Fruit fly (Drosophila melanogaster) whole organism, embryonic: ENCODE measurements around the gene IA-2.

Experiments
- Ada2b ChIP-seq: fragments of 200-800 bp; sonication (Bioruptor generic); IDR thresholded peaks from 2 replicates; pipeline ENCODE4 v1.3.6; 2022; ENCODE audit warnings: missing biosample characterization, missing genetic modification characterization
- B-H2 ChIP-seq: fragments of 200-800 bp; sonication (Bioruptor generic); optimal IDR thresholded peaks from 2 replicates; lab custom pipeline; 2018; ENCODE audit warnings: missing biosample characterization, mild to moderate bottlenecking, missing genetic modification characterization
- Bdp1 ChIP-seq: fragments of 200-800 bp; sonication (Bioruptor generic); optimal IDR thresholded peaks from 3 replicates; lab custom pipeline; 2016; ENCODE audit warnings: missing biosample characterization, missing genetic modification characterization
- Bgb ChIP-seq: fragments of 200-800 bp; sonication (Bioruptor generic); IDR thresholded peaks from 2 replicates; pipeline ENCODE4 v1.3.6; 2022; ENCODE audit warnings: missing biosample characterization, missing genetic modification characterization; ENCODE audit not compliant: partially characterized antibody
- CG10267 ChIP-seq: fragments of 200-800 bp; sonication (Bioruptor generic); optimal IDR thresholded peaks from 2 replicates; lab custom pipeline; 2018; ENCODE audit warnings: missing biosample characterization, mild to moderate bottlenecking, missing genetic modification characterization, moderate library complexity
- CG10274 ChIP-seq: fragments of 200-800 bp; sonication (Bioruptor generic); optimal IDR thresholded peaks from 3 replicates; lab custom pipeline; 2017; ENCODE audit warnings: missing biosample characterization, mild to moderate bottlenecking, missing genetic modification characterization
- CG11560 ChIP-seq: fragments of 200-800 bp; sonication (Bioruptor generic); IDR thresholded peaks from 3 replicates; pipeline ENCODE4 v1.3.6; 2022; ENCODE audit warnings: missing biosample characterization, missing genetic modification characterization
- CG14667 ChIP-seq: fragments of 200-800 bp; sonication (Bioruptor generic); IDR thresholded peaks from 2 replicates; pipeline ENCODE4 v1.3.6; 2022; ENCODE audit warnings: missing biosample characterization, missing genetic modification characterization
- CG14860 ChIP-seq: fragments of 200-800 bp; sonication (Bioruptor generic); IDR thresholded peaks from 3 replicates; pipeline ENCODE4 v1.3.6; 2022; ENCODE audit warnings: missing biosample characterization, missing genetic modification characterization; ENCODE audit not compliant: partially characterized antibody
- CG18262 ChIP-seq: fragments of 200-800 bp; optimal IDR thresholded peaks from 3 replicates; lab custom pipeline; 2019; ENCODE audit warnings: missing biosample characterization, mild to moderate bottlenecking, missing genetic modification characterization, moderate library complexity
- CG2116 ChIP-seq: fragments of 200-800 bp; sonication (Bioruptor generic); optimal IDR thresholded peaks from 3 replicates; lab custom pipeline; 2018; ENCODE audit warnings: missing biosample characterization, mild to moderate bottlenecking, missing genetic modification characterization
- CG2199 ChIP-seq: fragments of 200-800 bp; sonication (Bioruptor generic); IDR thresholded peaks from 3 replicates; pipeline ENCODE4 v1.3.6; 2022; ENCODE audit warnings: missing biosample characterization, missing genetic modification characterization
- CG31365 ChIP-seq: fragments of 200-800 bp; sonication (Bioruptor generic); optimal IDR thresholded peaks from 2 replicates; lab custom pipeline; 2018; ENCODE audit warnings: missing biosample characterization, mild to moderate bottlenecking, missing genetic modification characterization
- CG4730 ChIP-seq: fragments of 200-800 bp; sonication (Bioruptor generic); IDR thresholded peaks from 2 replicates; pipeline ENCODE4 v1.3.6; 2022; ENCODE audit warnings: missing biosample characterization, missing genetic modification characterization
- CG4854 ChIP-seq: fragments of 200-800 bp; sonication (Bioruptor generic); optimal IDR thresholded peaks from 2 replicates; lab custom pipeline; 2016; ENCODE audit warnings: missing biosample characterization, missing genetic modification characterization, inconsistent platforms
- CG5180 ChIP-seq: fragments of 200-800 bp; sonication (Bioruptor generic); optimal IDR thresholded peaks from 3 replicates; lab custom pipeline; 2017; ENCODE audit warnings: missing biosample characterization, missing genetic modification characterization, mild to moderate bottlenecking, moderate library complexity, missing genetic modification reagents
- CG6175 ChIP-seq: fragments of 200-800 bp; sonication (Bioruptor generic); IDR thresholded peaks from 3 replicates; pipeline ENCODE4 v1.3.6; 2022; ENCODE audit warnings: missing biosample characterization, missing genetic modification characterization
- CG8290 ChIP-seq, 3 experiments: fragments of 200-800 bp; sonication (Bioruptor generic); optimal IDR thresholded peaks; 2 replicates each; lab custom pipeline; 2016 to 2019; ENCODE audit warnings: missing biosample characterization in 3 of 3, missing genetic modification characterization in 3 of 3, mild to moderate bottlenecking in 2 of 3, moderate library complexity in 1 of 3
- CTCF ChIP-seq: fragments of 200-800 bp; sonication (Bioruptor generic); optimal IDR thresholded peaks from 2 replicates; lab custom pipeline; 2017; ENCODE audit warnings: missing biosample characterization, mild to moderate bottlenecking, missing genetic modification characterization, moderate library complexity
- CkIIα-i1 ChIP-seq: fragments of 200-800 bp; sonication (Bioruptor generic); IDR thresholded peaks from 2 replicates; pipeline ENCODE4 v1.3.6; 2022; ENCODE audit warnings: missing biosample characterization, missing genetic modification characterization
- CrebB ChIP-seq: fragments of 200-800 bp; sonication (Bioruptor generic); optimal IDR thresholded peaks from 3 replicates; lab custom pipeline; 2018; ENCODE audit warnings: missing biosample characterization, mild to moderate bottlenecking, missing genetic modification characterization
- Dbx ChIP-seq: fragments of 200-800 bp; sonication (Bioruptor generic); IDR thresholded peaks from 3 replicates; pipeline ENCODE4 v1.3.6; 2022; ENCODE audit warnings: missing biosample characterization, missing genetic modification characterization
- Dek ChIP-seq: fragments of 200-800 bp; sonication (Bioruptor generic); optimal IDR thresholded peaks from 3 replicates; lab custom pipeline; 2019; ENCODE audit warnings: missing biosample characterization, mild to moderate bottlenecking, missing genetic modification characterization, moderate library complexity
- Fer2 ChIP-seq: fragments of 200-800 bp; sonication (Bioruptor generic); optimal IDR thresholded peaks from 2 replicates; lab custom pipeline; 2018; ENCODE audit warnings: missing biosample characterization, mild to moderate bottlenecking, missing genetic modification characterization, moderate library complexity
- HmgD ChIP-seq: fragments of 200-800 bp; sonication (Bioruptor generic); optimal IDR thresholded peaks from 3 replicates; lab custom pipeline; 2016; ENCODE audit warnings: missing biosample characterization, missing genetic modification characterization
- Hmr ChIP-seq: fragments of 200-800 bp; sonication (Bioruptor generic); optimal IDR thresholded peaks from 3 replicates; lab custom pipeline; 2017; ENCODE audit warnings: mild to moderate bottlenecking, missing biosample characterization, missing genetic modification reagents, missing genetic modification characterization
- Hr3 ChIP-seq: fragments of 200-800 bp; sonication (Bioruptor generic); optimal IDR thresholded peaks from 3 replicates; lab custom pipeline; 2016; ENCODE audit warnings: missing biosample characterization, missing genetic modification characterization
- Lpt ChIP-seq: fragments of >200 bp; optimal IDR thresholded peaks from 2 replicates; lab custom pipeline; 2018; ENCODE audit warnings: missing biosample characterization, missing genetic modification characterization
- Mad ChIP-seq: fragments of 200-800 bp; sonication (Bioruptor generic); optimal IDR thresholded peaks from 2 replicates; lab custom pipeline; 2016; ENCODE audit warnings: missing biosample characterization, missing genetic modification characterization
- Mrtf ChIP-seq: fragments of 200-800 bp; sonication (Bioruptor generic); IDR thresholded peaks from 3 replicates; pipeline ENCODE4 v1.3.6; 2022; ENCODE audit warnings: missing biosample characterization, missing genetic modification characterization
- NK7.1 ChIP-seq: fragments of 200-800 bp; sonication (Bioruptor generic); optimal IDR thresholded peaks from 3 replicates; lab custom pipeline; 2016; ENCODE audit warnings: missing biosample characterization, missing genetic modification characterization
- Oaz ChIP-seq: fragments of 200-800 bp; sonication (Bioruptor generic); IDR thresholded peaks from 2 replicates; pipeline ENCODE4 v1.3.6; 2022; ENCODE audit warnings: missing biosample characterization, missing genetic modification characterization
- Poxn ChIP-seq: fragments of 200-800 bp; sonication (Bioruptor generic); IDR thresholded peaks from 2 replicates; pipeline ENCODE4 v1.3.6; 2022; ENCODE audit warnings: missing biosample characterization, missing genetic modification characterization
- Scr ChIP-seq: fragments of 200-800 bp; sonication (Bioruptor generic); IDR thresholded peaks from 2 replicates; pipeline ENCODE4 v1.3.6; 2022; ENCODE audit warnings: missing biosample characterization, missing genetic modification characterization; ENCODE audit not compliant: partially characterized antibody
- Six4 ChIP-seq: fragments of 200-800 bp; sonication (Bioruptor generic); optimal IDR thresholded peaks from 2 replicates; lab custom pipeline; 2016; ENCODE audit warnings: missing biosample characterization, missing genetic modification characterization
- ase ChIP-seq: fragments of 200-800 bp; sonication (Bioruptor generic); IDR thresholded peaks from 3 replicates; pipeline ENCODE4 v1.3.6; 2022; ENCODE audit warnings: missing biosample characterization, missing genetic modification characterization
- ash1 ChIP-seq: fragments of 200-800 bp; sonication (Bioruptor generic); optimal IDR thresholded peaks from 2 replicates; lab custom pipeline; 2018; ENCODE audit warnings: missing biosample characterization, mild to moderate bottlenecking, missing genetic modification characterization
- bcd ChIP-seq: fragments of 200-800 bp; sonication (Bioruptor generic); optimal IDR thresholded peaks from 2 replicates; lab custom pipeline; 2017; ENCODE audit warnings: missing biosample characterization, mild to moderate bottlenecking, missing genetic modification characterization
- cg ChIP-seq: fragments of 200-800 bp; sonication (Bioruptor generic); optimal IDR thresholded peaks from 3 replicates; lab custom pipeline; 2019; ENCODE audit warnings: missing biosample characterization, mild to moderate bottlenecking, missing genetic modification characterization, moderate library complexity
- chinmo ChIP-seq: fragments of 200-800 bp; sonication (Bioruptor generic); IDR thresholded peaks from 4 replicates; pipeline ENCODE4 v1.3.6; 2022; ENCODE audit warnings: missing biosample characterization, missing genetic modification characterization; ENCODE audit not compliant: partially characterized antibody
- dpn ChIP-seq, 2 experiments: fragments of 200-800 bp; sonication (Bioruptor generic); optimal IDR thresholded peaks; 3 replicates each; lab custom pipeline; 2016; ENCODE audit warnings: missing biosample characterization in 2 of 2, missing genetic modification characterization in 2 of 2
- exex ChIP-seq: fragments of 200-800 bp; sonication (Bioruptor generic); optimal IDR thresholded peaks from 4 replicates; lab custom pipeline; 2018; ENCODE audit warnings: missing biosample characterization, mild to moderate bottlenecking, missing genetic modification characterization, moderate library complexity
- gcm2 ChIP-seq: fragments of 200-800 bp; sonication (Bioruptor generic); optimal IDR thresholded peaks from 2 replicates; lab custom pipeline; 2016; ENCODE audit warnings: missing biosample characterization, missing genetic modification characterization
- gt ChIP-seq: fragments of 200-800 bp; sonication (Bioruptor generic); IDR thresholded peaks from 2 replicates; pipeline ENCODE4 v1.3.6; 2022; ENCODE audit warnings: missing biosample characterization, missing genetic modification characterization
- kah ChIP-seq: fragments of 200-800 bp; sonication (Bioruptor generic); optimal IDR thresholded peaks from 2 replicates; lab custom pipeline; 2018; ENCODE audit warnings: missing biosample characterization, mild to moderate bottlenecking, missing genetic modification characterization
- klu ChIP-seq: fragments of 200-800 bp; sonication (Bioruptor generic); IDR thresholded peaks from 2 replicates; pipeline ENCODE4 v1.3.6; 2022; ENCODE audit warnings: missing biosample characterization, missing genetic modification characterization
- mam ChIP-seq: fragments of 200-800 bp; sonication (Bioruptor generic); optimal IDR thresholded peaks from 3 replicates; lab custom pipeline; 2016; ENCODE audit warnings: missing biosample characterization, missing genetic modification characterization
- unc-4 ChIP-seq: fragments of 200-800 bp; sonication (Bioruptor generic); IDR thresholded peaks from 2 replicates; pipeline ENCODE4 v1.3.6; 2022; ENCODE audit warnings: missing biosample characterization, missing genetic modification characterization; ENCODE audit not compliant: partially characterized antibody
- vfl ChIP-seq: fragments of 200-800 bp; sonication (Bioruptor generic); optimal IDR thresholded peaks from 2 replicates; lab custom pipeline; 2016; ENCODE audit warnings: missing biosample characterization, missing genetic modification characterization
- zen ChIP-seq: fragments of 200-800 bp; sonication (Bioruptor generic); optimal IDR thresholded peaks from 3 replicates; lab custom pipeline; 2018; ENCODE audit warnings: missing biosample characterization, mild to moderate bottlenecking, missing genetic modification characterization, moderate library complexity
- zf30C ChIP-seq: fragments of 200-800 bp; sonication (Bioruptor generic); optimal IDR thresholded peaks from 3 replicates; lab custom pipeline; 2018; ENCODE audit warnings: missing biosample characterization, mild to moderate bottlenecking, missing genetic modification characterization

Gene IA-2

DNA sequence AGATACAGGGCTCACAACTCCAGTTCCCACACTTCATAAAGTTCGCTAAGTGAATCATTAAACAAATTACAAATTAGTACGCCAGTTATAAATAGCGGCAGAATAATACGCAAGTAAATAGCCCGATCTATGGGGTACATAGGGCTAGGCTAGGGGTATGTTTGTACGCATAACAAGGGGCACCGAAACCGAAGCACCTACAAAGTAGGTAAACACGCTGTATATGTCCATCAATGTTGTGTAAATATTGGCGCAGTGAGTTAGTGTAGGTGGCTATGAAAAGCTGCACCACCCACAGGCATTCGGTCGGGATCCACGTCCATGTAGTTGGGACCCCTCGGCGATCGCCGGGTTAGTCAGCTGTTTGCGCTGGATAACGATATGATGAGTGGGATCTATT is 24.3 kb upstream of the IA-2 start (continued):
- TF ChIP-seq CG10267 (tag; lab: Kevin White, UChicago), result peak; percentile 73
- peak; percentile 65; the same call in 1 of the 2 replicates for TF ChIP-seq CkIIα-i1 (GFP tag; lab: Robert Waterston, UW)
- peak; percentile 67; the same call in 1 of the 2 replicates for TF ChIP-seq CG14667 (GFP tag; lab: Robert Waterston, UW)
- peak; percentile 88 for TF ChIP-seq B-H2 (GFP tag; lab: Kevin White, UChicago)
- peak; percentile 94 for TF ChIP-seq Mad (GFP tag; lab: Kevin White, UChicago)
- peak; percentile 86 for TF ChIP-seq CG10274
- TF ChIP-seq CG18262, result peak; percentile 87
- TF ChIP-seq ase (GFP tag; lab: Robert Waterston, UW), result peak; percentile 84; the same call in 2 of the 3 replicates
- TF ChIP-seq exex (tag; lab: Kevin White, UChicago), result peak; percentile 64
- peak; percentile 81 for TF ChIP-seq CG2116 (GFP tag; lab: Kevin White, UChicago)
- peak; percentile 84 for TF ChIP-seq Fer2
- TF ChIP-seq Ada2b (GFP tag; lab: Robert Waterston, UW), result peak; percentile 78
- peak; percentile 92 for TF ChIP-seq Dbx
- peak; percentile 76 for TF ChIP-seq klu (GFP tag; lab: Robert Waterston, UW)
- TF ChIP-seq CrebB (tag; lab: Kevin White, UChicago), result peak; percentile 96
- peak; percentile 67 for TF ChIP-seq Hr3
- no peak for TF ChIP-seq zf30C (GFP tag; lab: Kevin White, UChicago)
- TF ChIP-seq Dek (tag; lab: Kevin White, UChicago), result peak; percentile 79
- no peak for TF ChIP-seq unc-4 (GFP tag; lab: Robert Waterston, UW)
- TF ChIP-seq Hmr (GFP tag; lab: Kevin White, UChicago), result peak; percentile 94
- peak; percentile 95 for TF ChIP-seq CG4854 (GFP tag; lab: Kevin White, UChicago)
- peak; percentile 72 for TF ChIP-seq gt (GFP tag; lab: Robert Waterston, UW)
- TF ChIP-seq HmgD (GFP tag; lab: Kevin White, UChicago), result peak; percentile 61
- TF ChIP-seq CG11560 (tag; lab: Robert Waterston, UW), result peak; percentile 64
- TF ChIP-seq NK7.1 (GFP tag; lab: Kevin White, UChicago), result peak; percentile 95
- TF ChIP-seq CTCF (GFP tag; lab: Kevin White, UChicago), result peak; percentile 70
- TF ChIP-seq gcm2, result peak; percentile 91
- peak; percentile 95 for TF ChIP-seq ash1 (GFP tag; lab: Kevin White, UChicago)
- TF ChIP-seq bcd (GFP tag; lab: Kevin White, UChicago), result peak; percentile 91
- TF ChIP-seq Mrtf (GFP tag; lab: Robert Waterston, UW), result peak; percentile 71; the same call in 1 of the 3 replicates
- TF ChIP-seq CG14860 (GFP tag; lab: Robert Waterston, UW), result no peak
- peak; percentile 83 for TF ChIP-seq kah (GFP tag; lab: Kevin White, UChicago)
- TF ChIP-seq Bdp1, result peak; percentile 89
- peak; percentile 13 for TF ChIP-seq cg (GFP tag; lab: Kevin White, UChicago)
- no peak for TF ChIP-seq Bgb (GFP tag; lab: Robert Waterston, UW)
- peak; percentile 81 to 93 for TF ChIP-seq dpn (GFP tag; optimal IDR thresholded peaks at IDR 0.05; lab: Kevin White, UChicago)
- TF ChIP-seq CG8290 (GFP tag; optimal IDR thresholded peaks at IDR 0.05; lab: Kevin White, UChicago), result peak; percentile 95
- peak; percentile 97 to 98 for TF ChIP-seq CG8290 (tag; optimal IDR thresholded peaks at IDR 0.05; lab: Kevin White, UChicago)
- peak; percentile 88 for TF ChIP-seq CG5180
- peak; percentile 62 for TF ChIP-seq vfl
- TF ChIP-seq Scr (GFP tag; lab: Robert Waterston, UW), result no peak
- peak; percentile 83; the same call in 1 of the 3 replicates for TF ChIP-seq CG2199 (GFP tag; lab: Robert Waterston, UW)
- TF ChIP-seq CG4730, result peak; percentile 53; the same call in 1 of the 2 replicates
- TF ChIP-seq CG31365, result peak; percentile 89
- TF ChIP-seq Six4 (GFP tag; lab: Kevin White, UChicago), result peak; percentile 93
- TF ChIP-seq chinmo (GFP tag; lab: Robert Waterston, UW), result no peak
- peak; percentile 70 for TF ChIP-seq CG6175 (GFP tag; lab: Robert Waterston, UW)
- TF ChIP-seq Lpt (GFP tag; lab: Kevin White, UChicago), result no peak
- 0 out of 2 replicates have a peak, but pooled peaks have one; percentile 46 for TF ChIP-seq Poxn
- peak; percentile 91 for TF ChIP-seq mam (GFP tag; lab: Kevin White, UChicago)
- peak; percentile 53; the same call in 1 of the 2 replicates for TF ChIP-seq Oaz
- peak; percentile 65 for TF ChIP-seq zen (tag; lab: Kevin White, UChicago)
